Worm (Caenorhabditis elegans) whole organism, L3 larva: ENCODE measurements around the gene mig-5.

Experiments
- ZK546.5 ChIP-seq: sonication (generic microtip); optimal IDR thresholded peaks from 2 replicates; lab custom pipeline; 2017; ENCODE audit warnings: missing biosample characterization, missing genetic modification characterization
- fkh-10 ChIP-seq: sonication (generic microtip); optimal IDR thresholded peaks from 2 replicates; lab custom pipeline; 2017; ENCODE audit warnings: missing biosample characterization, missing genetic modification reagents, missing genetic modification characterization
- nhr-11 ChIP-seq: fragments of 150-350 bp; optimal IDR thresholded peaks from 2 replicates; lab custom pipeline; 2014; ENCODE audit warnings: missing biosample characterization, missing genetic modification characterization
- nhr-76 ChIP-seq: fragments of 150-350 bp; sonication (generic microtip); optimal IDR thresholded peaks from 5 replicates; lab custom pipeline; 2014; ENCODE audit warnings: missing biosample characterization, missing genetic modification characterization
- sea-2 ChIP-seq: fragments of 150-350 bp; sonication (generic microtip); optimal IDR thresholded peaks from 4 replicates; lab custom pipeline; 2014; ENCODE audit warnings: missing biosample characterization, missing genetic modification reagents, missing genetic modification characterization

- TF ChIP-seq nhr-76 (tag; lab: Kevin White, UChicago) (no peak), fkh-10 (GFP tag; lab: Kevin White, UChicago) (no peak), sea-2 (GFP tag; lab: Kevin White, UChicago) (no peak), ZK546.5 (tag; lab: Kevin White, UChicago) (no peak), nhr-11 (no peak)
These were observed 37.7 kb upstream of the mig-5 start, which contains the start of gene dab-1 for ce11 chrII:8222309-8223065.
